Fruit fly (Drosophila melanogaster) whole organism: ENCODE measurements around the gene CG34130.

Source experiments
- CG8478 ChIP-seq: fragments of >200 bp; optimal IDR thresholded peaks from 2 replicates; lab custom pipeline; 2018; ENCODE audit warnings: inconsistent platforms
- Dll ChIP-seq: fragments of >200 bp; optimal IDR thresholded peaks from 2 replicates; lab custom pipeline; 2017
- EcR ChIP-seq, 2 experiments: fragments of >200 bp; optimal IDR thresholded peaks; 2 replicates each; lab custom pipeline; 2017; ENCODE audit warnings: missing biosample characterization in 2 of 2, missing genetic modification characterization in 2 of 2, missing genetic modification reagents in 2 of 2
- pan ChIP-seq: fragments of >200 bp; optimal IDR thresholded peaks from 2 replicates; lab custom pipeline; 2017
- psq ChIP-seq: fragments of >200 bp; optimal IDR thresholded peaks from 2 replicates; lab custom pipeline; 2017
- usp ChIP-seq: fragments of >200 bp; optimal IDR thresholded peaks from 2 replicates; lab custom pipeline; 2017; ENCODE audit warnings: missing biosample characterization, missing genetic modification characterization, mixed read lengths

CG34130 gene

DNA sequence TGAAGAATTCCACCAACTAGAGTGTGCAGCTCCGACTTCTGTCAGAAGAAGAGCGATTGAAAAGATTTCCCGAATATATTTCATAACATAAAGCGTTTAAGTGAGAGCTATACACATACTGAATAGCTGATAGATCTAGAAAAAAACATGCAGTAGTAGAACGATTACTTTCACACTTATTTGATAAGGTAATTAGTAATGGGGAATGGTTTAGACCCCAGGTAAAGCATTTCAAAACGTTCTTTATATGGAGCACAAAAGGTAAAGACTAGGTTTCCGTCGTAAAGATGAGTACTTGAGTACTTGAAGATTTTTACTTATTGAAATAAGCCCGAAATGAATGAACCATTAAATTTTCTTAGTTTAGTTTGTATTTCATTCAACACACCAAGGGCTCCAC lies at the start of gene CG34130:
Gene CG34130 (minus strand): TSS at position 101 of the 400 bp plus-strand sequence.
- TF ChIP-seq EcR (GFP tag; optimal IDR thresholded peaks at IDR 0.05; lab: Kevin White, UChicago) = no peak
- no peak for TF ChIP-seq Dll (lab: Kevin White, UChicago)
- TF ChIP-seq psq (lab: Kevin White, UChicago) = no peak
- no peak for TF ChIP-seq CG8478
- no peak for TF ChIP-seq pan (lab: Kevin White, UChicago)
- no peak for TF ChIP-seq usp (GFP tag; lab: Kevin White, UChicago)

DNA sequence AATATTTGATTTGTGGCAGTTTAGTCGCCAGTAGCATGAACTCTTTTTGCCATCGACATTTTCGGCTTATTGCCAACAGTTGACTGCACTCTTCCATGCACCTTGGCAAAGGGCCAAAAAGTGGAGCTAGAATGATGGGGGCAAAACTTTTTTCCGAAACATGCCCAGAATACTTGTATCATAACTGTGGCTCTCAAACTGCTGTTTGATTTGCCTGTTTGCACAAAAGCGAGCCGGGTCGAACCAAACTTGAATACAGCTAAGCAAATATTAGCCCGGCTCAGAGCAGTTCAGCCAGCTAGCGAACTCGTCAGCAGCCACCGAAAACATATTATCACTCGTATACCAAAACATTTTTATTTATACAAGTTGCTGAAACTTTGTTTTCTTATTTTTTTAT lies 49.2 kb upstream of the CG34130 start:
- TF ChIP-seq CG8478 (no peak), psq (lab: Kevin White, UChicago) (no peak), usp (GFP tag; lab: Kevin White, UChicago) (no peak), Dll (lab: Kevin White, UChicago) (no peak), pan (lab: Kevin White, UChicago) (no peak), EcR (GFP tag; optimal IDR thresholded peaks at IDR 0.05; lab: Kevin White, UChicago) (no peak)

dm6 chr3R:26237496-26237895 lies 47.7 kb upstream of the CG34130 start:
- TF ChIP-seq EcR (GFP tag; optimal IDR thresholded peaks at IDR 0.05; lab: Kevin White, UChicago) (no peak), psq (lab: Kevin White, UChicago) (no peak), pan (lab: Kevin White, UChicago) (no peak), usp (GFP tag; lab: Kevin White, UChicago) (no peak), CG8478 (no peak)

dm6 chr3R:26235034-26235433 lies 45.3 kb upstream of the CG34130 start:
- TF ChIP-seq pan (lab: Kevin White, UChicago) = no peak
- no peak for TF ChIP-seq usp (GFP tag; lab: Kevin White, UChicago)
- TF ChIP-seq CG8478 = no peak
- TF ChIP-seq Dll (lab: Kevin White, UChicago) = no peak
- no peak for TF ChIP-seq EcR (GFP tag; optimal IDR thresholded peaks at IDR 0.05; lab: Kevin White, UChicago)

DNA sequence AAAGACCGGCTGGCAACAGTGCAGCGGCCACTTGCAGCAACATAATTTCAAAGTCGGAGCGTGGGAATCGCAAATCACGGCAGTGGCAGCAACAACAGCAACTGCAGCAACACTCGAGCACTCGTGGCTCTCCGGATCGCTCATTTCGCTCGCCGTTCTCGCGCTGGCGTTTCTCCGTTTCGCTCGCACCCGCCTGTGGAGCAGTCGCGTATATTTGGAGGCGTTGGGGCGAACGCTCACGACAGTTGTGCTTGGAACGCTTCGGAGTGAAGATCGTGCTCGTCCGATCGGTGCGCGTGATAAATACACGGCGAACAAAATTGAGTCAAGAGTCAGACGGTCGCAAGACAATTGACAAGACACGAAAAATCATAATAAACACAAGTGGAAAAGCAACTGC lies 40.2 kb upstream of the CG34130 start, which contains the start of gene CG12290:
Gene CG12290 (plus strand): TSS at position 233 of the 400 bp plus-strand sequence.
- TF ChIP-seq pan (lab: Kevin White, UChicago) (no peak), Dll (lab: Kevin White, UChicago) (peak; percentile 100)

dm6 chr3R:26228026-26228635 lies 38.4 kb upstream of the CG34130 start:
- no peak for TF ChIP-seq CG8478

DNA sequence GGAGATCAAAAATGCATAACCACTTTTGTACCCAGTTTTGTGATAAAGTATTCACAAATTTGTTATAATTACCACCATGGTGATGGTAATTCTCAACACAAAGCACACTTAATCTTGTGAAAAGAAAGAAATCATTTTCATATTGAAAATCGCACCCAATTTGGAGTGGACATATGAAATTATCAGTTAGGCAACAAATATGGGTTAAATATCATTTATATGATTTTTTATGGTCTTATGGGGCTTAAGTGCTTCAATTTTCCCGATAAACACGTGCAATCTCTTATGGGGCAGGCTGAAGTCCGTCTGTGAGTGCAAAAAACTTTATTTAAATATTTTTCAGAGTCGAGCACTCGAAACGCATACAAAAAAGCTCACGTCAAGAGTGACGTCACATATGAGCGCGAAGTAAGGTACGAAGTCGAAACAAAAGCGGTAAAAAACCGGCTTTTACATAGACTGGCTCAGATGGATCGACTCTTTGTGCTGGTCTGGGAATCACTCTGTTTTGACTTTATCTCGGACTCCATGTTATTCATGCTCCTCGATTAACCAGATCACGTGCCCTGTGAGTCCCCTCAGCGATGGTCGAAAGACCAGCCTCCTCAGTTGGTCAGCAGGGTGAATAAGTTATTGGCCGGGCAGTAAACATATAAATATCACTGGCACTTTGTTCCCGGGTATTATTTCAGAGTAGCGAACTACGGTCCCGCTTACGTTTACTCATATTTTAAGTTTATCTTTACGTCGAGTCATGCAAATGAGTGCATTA lies 36.9 kb upstream of the CG34130 start:
- no peak for TF ChIP-seq psq (lab: Kevin White, UChicago)
- no peak for TF ChIP-seq CG8478
- no peak for TF ChIP-seq Dll (lab: Kevin White, UChicago)
- TF ChIP-seq pan (lab: Kevin White, UChicago) = no peak
- TF ChIP-seq usp (GFP tag; lab: Kevin White, UChicago) = no peak
- no peak for TF ChIP-seq EcR (GFP tag; optimal IDR thresholded peaks at IDR 0.05; lab: Kevin White, UChicago)

- TF ChIP-seq usp (GFP tag; lab: Kevin White, UChicago) = no peak
- no peak for TF ChIP-seq EcR (GFP tag; optimal IDR thresholded peaks at IDR 0.05; lab: Kevin White, UChicago)
- no peak for TF ChIP-seq pan (lab: Kevin White, UChicago)
- no peak for TF ChIP-seq psq (lab: Kevin White, UChicago)
- no peak for TF ChIP-seq Dll (lab: Kevin White, UChicago)
- TF ChIP-seq CG8478 = no peak
Observed at dm6 chr3R:26222123-26222651, 32.4 kb upstream of the CG34130 start.

DNA sequence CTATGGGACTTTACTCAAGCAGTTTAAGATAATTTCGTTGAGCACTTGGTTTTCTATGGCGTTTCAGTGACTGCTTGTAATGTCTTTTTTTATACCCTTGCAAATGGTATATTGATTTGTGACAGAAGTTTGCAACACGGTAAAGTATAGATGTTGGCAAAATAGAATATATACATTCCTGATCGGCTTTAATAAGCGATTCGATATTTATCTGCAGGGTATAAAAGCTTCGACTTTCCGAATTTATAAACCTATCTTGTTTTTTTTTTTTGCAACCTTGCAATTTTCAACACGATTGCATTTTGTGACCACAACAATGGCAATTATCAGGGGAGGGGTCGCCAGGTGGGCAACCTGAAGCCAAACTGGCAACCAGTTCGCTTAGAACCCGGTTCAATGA lies 24.5 kb upstream of the CG34130 start:
- TF ChIP-seq Dll (lab: Kevin White, UChicago) (no peak), pan (lab: Kevin White, UChicago) (no peak), EcR (GFP tag; optimal IDR thresholded peaks at IDR 0.05; lab: Kevin White, UChicago) (no peak), CG8478 (no peak)

DNA sequence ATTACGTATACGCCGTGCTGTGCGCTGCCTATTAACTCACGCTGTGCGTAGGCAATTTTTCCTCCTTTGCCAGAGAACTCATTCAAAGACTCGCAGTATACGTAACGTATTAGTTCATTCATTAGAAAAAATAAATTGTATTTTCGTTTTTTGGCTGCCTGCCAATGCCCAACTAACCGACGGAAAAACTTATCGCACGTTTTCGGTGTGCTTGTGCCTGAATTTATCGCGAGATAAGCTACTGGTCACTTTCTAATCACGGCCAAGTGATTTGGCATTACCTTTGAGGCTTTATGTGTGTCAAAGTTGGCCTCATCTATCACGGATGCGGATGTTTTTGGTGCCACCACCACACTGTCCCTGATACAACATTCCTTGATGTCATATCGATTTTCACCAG lies 23.2 kb upstream of the CG34130 start:
- no peak for TF ChIP-seq usp (GFP tag; lab: Kevin White, UChicago)
- TF ChIP-seq pan (lab: Kevin White, UChicago) = no peak
- no peak for TF ChIP-seq CG8478
- TF ChIP-seq psq (lab: Kevin White, UChicago) = no peak
- no peak for TF ChIP-seq EcR (GFP tag; optimal IDR thresholded peaks at IDR 0.05; lab: Kevin White, UChicago)
- no peak for TF ChIP-seq Dll (lab: Kevin White, UChicago)

- TF ChIP-seq EcR (GFP tag; optimal IDR thresholded peaks at IDR 0.05; lab: Kevin White, UChicago) (no peak), usp (GFP tag; lab: Kevin White, UChicago) (no peak), pan (lab: Kevin White, UChicago) (no peak), CG8478 (no peak), Dll (lab: Kevin White, UChicago) (no peak), psq (lab: Kevin White, UChicago) (no peak)
Observed at dm6 chr3R:26194933-26195452, 5.2 kb upstream of the CG34130 start.

DNA sequence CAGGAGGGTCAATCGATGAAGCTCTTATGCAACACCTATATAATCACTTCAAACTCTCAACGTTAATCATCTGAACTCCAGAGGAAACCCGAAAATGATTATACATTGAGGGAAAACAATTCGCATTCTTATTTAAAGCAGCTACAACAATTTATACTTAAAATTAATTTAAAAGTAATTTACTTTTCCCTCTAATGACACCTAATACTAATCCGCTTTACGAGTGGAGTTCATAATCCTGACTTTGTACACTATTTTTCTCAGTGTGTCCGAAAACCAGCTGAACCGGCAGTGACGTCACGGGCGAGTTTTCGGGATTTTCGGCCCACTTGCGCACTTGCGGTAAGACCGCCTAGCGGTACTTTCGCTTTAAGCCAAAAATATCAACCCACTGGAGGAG lies 2.5 kb upstream of the CG34130 start:
- TF ChIP-seq usp (GFP tag; lab: Kevin White, UChicago) (no peak), EcR (GFP tag; optimal IDR thresholded peaks at IDR 0.05; lab: Kevin White, UChicago) (no peak), pan (lab: Kevin White, UChicago) (no peak), CG8478 (no peak)
